Worm (Caenorhabditis elegans) whole organism, mixed stage, embryonic: ENCODE measurements around the gene oac-21.

Experiments
- blmp-1 ChIP-seq: fragments of 150-350 bp; optimal IDR thresholded peaks from 2 replicates; lab custom pipeline; 2014; ENCODE audit warnings: missing biosample characterization, missing genetic modification characterization
- ces-1 ChIP-seq: fragments of 150-350 bp; optimal IDR thresholded peaks from 2 replicates; lab custom pipeline; 2014; ENCODE audit warnings: missing biosample characterization, missing genetic modification reagents, missing genetic modification characterization
- lin-13 ChIP-seq: fragments of 150-350 bp; optimal IDR thresholded peaks from 2 replicates; lab custom pipeline; 2014; ENCODE audit warnings: missing biosample characterization, missing genetic modification characterization
- mep-1 ChIP-seq: fragments of 150-350 bp; optimal IDR thresholded peaks from 2 replicates; lab custom pipeline; 2017; ENCODE audit warnings: missing biosample characterization, missing genetic modification reagents, missing genetic modification characterization, inconsistent platforms
- nhr-12 ChIP-seq: fragments of 150-350 bp; optimal IDR thresholded peaks from 2 replicates; lab custom pipeline; 2014; ENCODE audit warnings: missing biosample characterization, missing genetic modification characterization
- nhr-237 ChIP-seq: fragments of 150-350 bp; optimal IDR thresholded peaks from 2 replicates; lab custom pipeline; 2014; ENCODE audit warnings: missing biosample characterization, missing genetic modification characterization
- nhr-28 ChIP-seq: fragments of 150-350 bp; optimal IDR thresholded peaks from 2 replicates; lab custom pipeline; 2014; ENCODE audit warnings: missing biosample characterization, missing genetic modification characterization
- pha-4 ChIP-seq: fragments of 150-350 bp; optimal IDR thresholded peaks from 2 replicates; lab custom pipeline; 2018; ENCODE audit warnings: missing biosample characterization, missing genetic modification reagents, missing genetic modification characterization
- snpc-4 ChIP-seq: fragments of 150-350 bp; optimal IDR thresholded peaks from 2 replicates; lab custom pipeline; 2014; ENCODE audit warnings: missing biosample characterization, missing genetic modification characterization
- unc-39 ChIP-seq: fragments of 150-350 bp; optimal IDR thresholded peaks from 2 replicates; lab custom pipeline; 2014; ENCODE audit warnings: missing biosample characterization, missing genetic modification characterization
- unc-62 ChIP-seq: fragments of 150-350 bp; optimal IDR thresholded peaks from 2 replicates; lab custom pipeline; 2014; ENCODE audit warnings: missing biosample characterization, missing genetic modification reagents, missing genetic modification characterization

- no peak for TF ChIP-seq nhr-237 (tag; lab: Kevin White, UChicago)
- peak; percentile 7 for TF ChIP-seq unc-62 (GFP tag; lab: Kevin White, UChicago)
- TF ChIP-seq ces-1 (GFP tag; lab: Kevin White, UChicago) = no peak
- no peak for TF ChIP-seq nhr-12 (tag; lab: Kevin White, UChicago)
- no peak for TF ChIP-seq blmp-1 (tag; lab: Kevin White, UChicago)
- no peak for TF ChIP-seq mep-1 (tag; lab: Kevin White, UChicago)
- no peak for TF ChIP-seq lin-13
- TF ChIP-seq nhr-28 (tag; lab: Kevin White, UChicago) = no peak
- TF ChIP-seq pha-4 = no peak
- no peak for TF ChIP-seq snpc-4 (tag; lab: Kevin White, UChicago)
- TF ChIP-seq unc-39 (tag; lab: Kevin White, UChicago) = no peak
These were observed 46.0 kb upstream of the oac-21 start for ce11 chrIV:3843019-3843527.
